Fruit fly (Drosophila melanogaster): ENCODE measurements around the gene Hel89B.
A peak's percentile ranks its signal among the peaks of the same experiment; 100 is the strongest.

Gene Hel89B

DNA sequence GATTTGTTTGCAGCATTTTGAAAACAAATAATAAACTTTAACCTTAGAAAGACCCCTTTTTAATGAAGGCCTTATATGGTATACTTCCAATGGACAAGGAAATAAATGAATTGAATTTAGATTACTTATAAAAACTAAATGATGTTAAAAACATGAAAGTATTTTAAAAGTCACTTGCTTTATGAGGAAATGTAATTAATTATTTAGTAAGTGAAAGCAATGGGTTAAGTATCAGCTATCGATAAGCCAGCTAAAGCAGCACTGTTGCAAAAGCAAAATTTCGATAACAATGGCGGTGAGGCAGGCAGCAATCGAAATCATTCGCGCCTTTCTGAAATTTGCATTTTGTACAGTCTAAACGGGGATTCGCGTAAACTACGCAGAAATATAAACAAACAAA, 7.9 kb upstream of the Hel89B start, which contains the start of the genes CG32856 and Rbf2 (continued):
- TF ChIP-seq Hr51 (GFP tag; optimal IDR thresholded peaks at IDR 0.05) (peak; percentile 67 to 89), unc-4 (GFP tag; IDR thresholded peaks at IDR 0.05; ENCODE audit: partially characterized antibody) (peak; percentile 73), CG1529 (GFP tag; optimal IDR thresholded peaks at IDR 0.05) (no peak), CG3065 (GFP tag; optimal IDR thresholded peaks at IDR 0.05) (peak; percentile 34), Xbp1 (GFP tag; optimal IDR thresholded peaks at IDR 0.05) (peak; percentile 88), Bdp1 (GFP tag; optimal IDR thresholded peaks at IDR 0.05) (no peak), grau (tag; optimal IDR thresholded peaks at IDR 0.05) (peak; percentile 91), sqz (GFP tag; optimal IDR thresholded peaks at IDR 0.05) (no peak), Ada2b (GFP tag; IDR thresholded peaks at IDR 0.05) (no peak), al (GFP tag; IDR thresholded peaks at IDR 0.05) (no peak), tio (GFP tag; optimal IDR thresholded peaks at IDR 0.05) (no peak), zen (tag; optimal IDR thresholded peaks at IDR 0.05) (peak; percentile 61), CG31388 (GFP tag; optimal IDR thresholded peaks at IDR 0.05) (no peak), CG11723 (GFP tag; optimal IDR thresholded peaks at IDR 0.05) (peak; percentile 43), zfh1 (GFP tag; IDR thresholded peaks at IDR 0.05) (no peak), Gsc (GFP tag; IDR thresholded peaks at IDR 0.05) (no peak), CG4707 (GFP tag; optimal IDR thresholded peaks at IDR 0.05) (peak; percentile 50), YL-1 (GFP tag; optimal IDR thresholded peaks at IDR 0.05) (peak; percentile 72), sens-2 (GFP tag; IDR thresholded peaks at IDR 0.05) (no peak), CG10321 (GFP tag; IDR thresholded peaks at IDR 0.05) (no peak), CG17359 (tag; optimal IDR thresholded peaks at IDR 0.05) (no peak), inv (GFP tag; IDR thresholded peaks at IDR 0.05; ENCODE audit: partially characterized antibody) (peak; percentile 62), CG43689 (GFP tag; IDR thresholded peaks at IDR 0.05) (0 out of 2 replicates have a peak, but pooled peaks have one; percentile 4), CG17612 (GFP tag; IDR thresholded peaks at IDR 0.05) (no peak), CG6175 (GFP tag; IDR thresholded peaks at IDR 0.05) (no peak), cato (GFP tag; optimal IDR thresholded peaks at IDR 0.05; ENCODE audit: borderline replicate concordance) (peak; percentile 38), CTCF (GFP tag; optimal IDR thresholded peaks at IDR 0.05) (no peak), ind (GFP tag; optimal IDR thresholded peaks at IDR 0.05) (peak; percentile 65), CG4328 (GFP tag; optimal IDR thresholded peaks at IDR 0.05) (no peak), vvl (GFP tag; IDR thresholded peaks at IDR 0.05) (peak; percentile 87), gsb-n (tag; optimal IDR thresholded peaks at IDR 0.05) (peak; percentile 78), chm (GFP tag; IDR thresholded peaks at IDR 0.05) (no peak), amos (GFP tag; IDR thresholded peaks at IDR 0.05; ENCODE audit: partially characterized antibody) (peak; percentile 75), jing (GFP tag; optimal IDR thresholded peaks at IDR 0.05) (peak; percentile 49), pan (optimal IDR thresholded peaks at IDR 0.05) (no peak), pan (GFP tag; optimal IDR thresholded peaks at IDR 0.05 in 1 of 2, IDR thresholded peaks at IDR 0.05 in 1 of 2) (no peak), luna (GFP tag; optimal IDR thresholded peaks at IDR 0.05) (peak; percentile 50), CG4820 (GFP tag; optimal IDR thresholded peaks at IDR 0.05) (no peak), sug (tag; optimal IDR thresholded peaks at IDR 0.05) (peak; percentile 90), Ets97D (GFP tag; optimal IDR thresholded peaks at IDR 0.05) (peak; percentile 90), HLH4C (GFP tag; IDR thresholded peaks at IDR 0.05; ENCODE audit: partially characterized antibody) (peak; percentile 92), ATbp (GFP tag; optimal IDR thresholded peaks at IDR 0.05) (peak; percentile 52), ato (GFP tag; IDR thresholded peaks at IDR 0.05; ENCODE audit: partially characterized antibody) (peak; percentile 89), CG12071 (GFP tag; optimal IDR thresholded peaks at IDR 0.05) (no peak), ci (GFP tag; IDR thresholded peaks at IDR 0.05) (no peak; the same call in 2 of the 3 replicates), tap (tag; optimal IDR thresholded peaks at IDR 0.05) (no peak), shn (GFP tag; optimal IDR thresholded peaks at IDR 0.05) (peak; percentile 64), sd (tag; optimal IDR thresholded peaks at IDR 0.05) (no peak), CG10431 (GFP tag; optimal IDR thresholded peaks at IDR 0.05) (peak; percentile 58), CG34224 (GFP tag; IDR thresholded peaks at IDR 0.05; ENCODE audit: partially characterized antibody) (peak; percentile 75), HHEX (GFP tag; optimal IDR thresholded peaks at IDR 0.05) (no peak), CG17186 (GFP tag; optimal IDR thresholded peaks at IDR 0.05) (peak; percentile 14)
